Worm (Caenorhabditis elegans) whole organism, L4 larva: Measurements from ENCODE around the gene eif-3.B.

Experiments used
- T26A8.4 ChIP-seq: fragments of 200-800 bp; sonication (Bioruptor generic); IDR thresholded peaks from 2 replicates; pipeline ENCODE4 v1.3.6; 2022; ENCODE audit warnings: missing genetic modification characterization, missing compliant biosample characterization
- daf-12 ChIP-seq: fragments of 150-350 bp; optimal IDR thresholded peaks from 2 replicates; lab custom pipeline; 2014; ENCODE audit warnings: missing biosample characterization, missing genetic modification reagents, missing genetic modification characterization
- daf-16 ChIP-seq, 3 experiments: sonication (generic microtip); optimal IDR thresholded peaks; 2 replicates each; lab custom pipeline; 2016 to 2017; ENCODE audit warnings: missing genetic modification characterization in 3 of 3, missing genetic modification reagents in 3 of 3, mild to moderate bottlenecking in 2 of 3, missing compliant biosample characterization in 2 of 3, missing biosample characterization in 1 of 3, moderate library complexity in 1 of 3
- lin-13 ChIP-seq: fragments of 150-350 bp; optimal IDR thresholded peaks from 2 replicates; lab custom pipeline; 2014; ENCODE audit warnings: missing biosample characterization, missing genetic modification reagents, missing genetic modification characterization
- lsy-2 ChIP-seq, 2 experiments: fragments of 150-350 bp in 1 of 2; sonication (generic microtip) in 1 of 2; optimal IDR thresholded peaks; 2 replicates each; lab custom pipeline; 2014 to 2017; ENCODE audit warnings: missing biosample characterization in 2 of 2, missing genetic modification characterization in 2 of 2
- nhr-77 ChIP-seq: fragments of 150-350 bp; optimal IDR thresholded peaks from 2 replicates; lab custom pipeline; 2014; ENCODE audit warnings: missing biosample characterization, missing genetic modification characterization
- zag-1 ChIP-seq: fragments of 150-350 bp; optimal IDR thresholded peaks from 2 replicates; lab custom pipeline; 2014; ENCODE audit warnings: missing biosample characterization, missing genetic modification characterization
- ztf-11 ChIP-seq: fragments of 150-350 bp; optimal IDR thresholded peaks from 2 replicates; lab custom pipeline; 2014; ENCODE audit warnings: missing biosample characterization, missing genetic modification characterization

DNA sequence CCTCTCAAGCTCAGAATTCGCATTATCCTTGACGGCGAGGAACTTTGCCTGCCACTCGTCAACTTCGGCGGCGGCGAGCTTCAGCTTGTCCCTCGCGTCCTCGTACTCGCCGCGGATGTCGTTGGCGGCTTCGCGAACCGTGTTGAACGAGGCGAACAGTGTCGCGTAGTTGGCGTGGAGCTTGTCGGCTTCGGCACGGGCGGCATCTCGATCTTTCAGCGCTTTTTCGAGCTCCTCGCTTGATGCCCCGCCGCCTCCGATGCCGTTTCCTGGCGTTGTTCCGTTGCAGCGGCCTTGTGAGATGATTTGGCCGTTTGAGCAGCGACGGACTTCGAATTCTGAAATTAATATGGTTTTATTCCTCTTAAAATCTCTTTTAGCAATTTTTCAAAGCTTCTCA is 42.0 kb upstream of the eif-3.B start:
- TF ChIP-seq nhr-77 (tag; lab: Kevin White, UChicago) (no peak), zag-1 (tag; lab: Kevin White, UChicago) (no peak), lin-13 (no peak), ztf-11 (tag; lab: Kevin White, UChicago) (no peak), T26A8.4 (no peak), daf-16 (GFP tag; optimal IDR thresholded peaks at IDR 0.05; lab: Kevin White, UChicago) (no peak), daf-16 (tag; optimal IDR thresholded peaks at IDR 0.05; lab: Kevin White, UChicago) (no peak), daf-12 (tag; lab: Kevin White, UChicago) (no peak), lsy-2 (tag; optimal IDR thresholded peaks at IDR 0.05; lab: Kevin White, UChicago) (no peak)
